Fruit fly (Drosophila melanogaster) whole organism, adult: ENCODE results near the gene TotF.

ENCODE experiments used
- CG11617 ChIP-seq: fragments of 200-800 bp; sonication (Bioruptor generic); optimal IDR thresholded peaks from 2 replicates; lab custom pipeline; 2017; ENCODE audit warnings: mild to moderate bottlenecking, missing biosample characterization, missing genetic modification reagents, missing genetic modification characterization
- CG5204 ChIP-seq: fragments of 200-800 bp; sonication (Bioruptor generic); optimal IDR thresholded peaks from 2 replicates; lab custom pipeline; 2016; ENCODE audit warnings: missing biosample characterization, missing genetic modification characterization
- CG7101 ChIP-seq: fragments of 200-800 bp; sonication (Bioruptor generic); optimal IDR thresholded peaks from 2 replicates; lab custom pipeline; 2018; ENCODE audit warnings: missing biosample characterization, mild to moderate bottlenecking, missing genetic modification characterization, moderate library complexity
- bab1 ChIP-seq: fragments of 200-800 bp; sonication (Bioruptor generic); optimal IDR thresholded peaks from 3 replicates; lab custom pipeline; 2019; ENCODE audit warnings: missing biosample characterization, mild to moderate bottlenecking, missing genetic modification characterization, moderate library complexity

DNA sequence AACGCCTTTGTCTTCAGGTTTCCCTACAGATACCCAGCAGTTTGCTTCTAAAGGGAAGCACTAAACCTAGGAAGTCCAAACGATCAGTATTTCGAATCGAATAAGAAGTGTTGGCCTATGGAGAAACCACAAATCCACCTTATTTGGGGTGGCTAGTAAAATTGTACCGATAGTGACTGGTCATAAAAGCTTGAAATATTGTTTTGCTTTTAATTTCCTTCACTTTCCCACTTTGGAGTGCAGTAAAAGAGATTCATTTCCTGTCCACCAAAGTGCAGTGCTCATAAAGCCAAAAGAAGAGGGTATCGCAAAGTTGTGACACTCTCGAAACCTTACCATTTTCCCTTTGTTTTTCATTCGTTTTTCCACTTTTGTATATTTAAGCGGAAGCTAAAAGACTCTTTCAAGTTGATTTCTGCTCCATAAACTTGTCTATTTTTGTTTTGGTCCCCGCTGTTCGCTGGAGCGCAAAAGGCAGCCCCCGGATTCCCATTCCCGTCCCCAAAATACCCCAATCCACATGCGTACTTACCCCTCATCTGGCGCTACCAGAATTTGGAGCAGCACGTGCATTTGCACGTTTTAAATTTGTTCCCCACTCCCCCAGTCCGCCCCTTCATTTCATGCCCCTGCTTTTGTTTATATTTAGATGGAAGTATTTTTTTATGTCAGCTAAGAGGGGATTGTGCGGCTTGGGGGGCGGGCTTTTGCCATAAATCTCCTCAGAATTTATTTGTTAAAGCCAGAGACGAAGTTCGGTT, 13.5 kb downstream of the TotF start:
- TF ChIP-seq CG11617 (no peak), CG7101 (tag; lab: Kevin White, UChicago) (no peak), bab1 (GFP tag; lab: Kevin White, UChicago) (no peak), CG5204 (GFP tag; lab: Kevin White, UChicago) (no peak)
